Worm (Caenorhabditis elegans) whole organism, young adult: ENCODE data around the gene smut-1.
"Not testable (repeated sequence)": the region's sequence is repeated elsewhere in the genome, so short reads cannot be mapped to it uniquely, and the experiment has no call there.

Experiments used
- attf-3 ChIP-seq: fragments of 200-800 bp; sonication (Bioruptor generic); conservative IDR thresholded peaks from 2 replicates; pipeline ENCODE4 v1.3.6; 2022; ENCODE audit warnings: missing genetic modification reagents, missing genetic modification characterization, missing compliant biosample characterization
- cebp-1 ChIP-seq, 2 experiments: fragments of 200-800 bp in 1 of 2; sonication (Bioruptor generic) in 1 of 2; sonication (generic microtip) in 1 of 2; IDR thresholded peaks in 1 of 2; optimal IDR thresholded peaks in 1 of 2; 2 replicates each; pipeline versions ENCODE4 v1.3.6 to Lab custom; 2017 to 2022; ENCODE audit warnings: missing compliant biosample characterization in 2 of 2, missing genetic modification characterization in 2 of 2, mild to moderate bottlenecking in 1 of 2, missing genetic modification reagents in 1 of 2, moderate library complexity in 1 of 2
- dpl-1 ChIP-seq: fragments of 150-350 bp; optimal IDR thresholded peaks from 2 replicates; lab custom pipeline; 2014; ENCODE audit warnings: missing biosample characterization, missing genetic modification reagents, missing genetic modification characterization
- ekl-4 ChIP-seq: fragments of 200-800 bp; sonication (Bioruptor generic); IDR thresholded peaks from 2 replicates; pipeline ENCODE4 v1.3.6; 2022; ENCODE audit warnings: missing genetic modification reagents, missing genetic modification characterization, missing compliant biosample characterization
- lsl-1 ChIP-seq: fragments of 200-800 bp; sonication (Bioruptor generic); optimal IDR thresholded peaks from 2 replicates; lab custom pipeline; 2018; ENCODE audit warnings: mild to moderate bottlenecking, missing genetic modification characterization, moderate library complexity, missing compliant biosample characterization
- mel-28 ChIP-seq: sonication (generic microtip); optimal IDR thresholded peaks from 2 replicates; lab custom pipeline; 2016; ENCODE audit warnings: borderline replicate concordance, mild to moderate bottlenecking, missing genetic modification characterization, missing compliant biosample characterization
- pha-4 ChIP-seq: fragments of 150-350 bp; sonication (generic microtip); optimal IDR thresholded peaks from 2 replicates; lab custom pipeline; 2014; ENCODE audit warnings: missing biosample characterization, missing genetic modification reagents, missing genetic modification characterization

ce11 chrV:6071551-6071950 is 25.4 kb upstream of the smut-1 start:
- TF ChIP-seq ekl-4 (GFP tag; lab: Robert Waterston, UW); pha-4 (tag; lab: Kevin White, UChicago); mel-28 (tag; lab: Kevin White, UChicago); attf-3 (GFP tag; lab: Robert Waterston, UW); dpl-1 (GFP tag; lab: Kevin White, UChicago); lsl-1 (GFP tag; lab: Kevin White, UChicago); cebp-1 (GFP tag; IDR thresholded peaks at IDR 0.05; lab: Robert Waterston, UW); cebp-1 (tag; optimal IDR thresholded peaks at IDR 0.05; lab: Kevin White, UChicago): not testable (repeated sequence)
